Worm (Caenorhabditis elegans) whole organism, dauer: ENCODE measurements around the gene kdin-1.

Source experiments
- unc-62 ChIP-seq: sonication (generic microtip); optimal IDR thresholded peaks from 2 replicates; lab custom pipeline; 2017; ENCODE audit warnings: missing biosample characterization, missing genetic modification reagents, missing genetic modification characterization

kdin-1 gene

DNA sequence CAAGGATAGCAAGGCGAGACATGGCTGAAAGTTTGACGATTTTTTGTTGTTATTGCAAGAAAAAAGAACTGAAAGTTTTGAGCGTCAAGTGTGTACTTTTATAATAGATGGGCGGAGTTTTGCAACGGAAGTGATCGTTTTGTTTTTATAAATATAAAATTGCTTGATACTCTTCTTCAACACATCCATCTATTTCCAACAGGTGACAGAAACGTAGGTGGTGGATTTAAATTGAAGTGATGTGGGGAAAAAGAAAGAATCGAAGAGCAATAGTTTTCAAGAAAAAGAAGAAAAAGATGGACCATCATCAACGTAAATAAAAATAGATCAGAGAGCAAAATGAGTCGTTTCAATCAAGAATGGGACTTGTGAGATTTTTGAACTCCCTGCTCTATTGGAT, 28.5 kb downstream of the kdin-1 start, which contains the start of gene ttr-17:
Gene ttr-17 (minus strand): TSS at position 24 of the 400 bp plus-strand sequence.
- no peak for TF ChIP-seq unc-62 (GFP tag; lab: Kevin White, UChicago)

DNA sequence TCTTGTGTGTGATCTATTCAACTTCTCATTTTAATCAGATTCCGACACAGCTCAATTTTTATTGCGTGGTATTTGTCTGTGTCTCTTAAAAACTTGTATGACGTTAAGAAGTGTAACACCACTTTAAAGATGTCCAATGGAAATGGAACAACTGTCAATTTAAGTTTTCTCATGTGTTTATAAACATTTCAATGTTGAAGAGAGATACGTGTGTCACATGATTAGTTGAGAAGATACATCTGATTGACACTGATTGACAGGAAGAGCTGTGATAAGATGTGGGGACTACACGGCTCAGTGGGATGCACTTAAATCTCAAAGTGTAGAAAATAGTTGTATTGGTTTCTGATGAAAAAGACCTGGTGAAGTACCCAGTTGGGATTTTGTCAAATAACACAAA, 29.9 kb downstream of the kdin-1 start:
- TF ChIP-seq unc-62 (GFP tag; lab: Kevin White, UChicago): no peak

DNA sequence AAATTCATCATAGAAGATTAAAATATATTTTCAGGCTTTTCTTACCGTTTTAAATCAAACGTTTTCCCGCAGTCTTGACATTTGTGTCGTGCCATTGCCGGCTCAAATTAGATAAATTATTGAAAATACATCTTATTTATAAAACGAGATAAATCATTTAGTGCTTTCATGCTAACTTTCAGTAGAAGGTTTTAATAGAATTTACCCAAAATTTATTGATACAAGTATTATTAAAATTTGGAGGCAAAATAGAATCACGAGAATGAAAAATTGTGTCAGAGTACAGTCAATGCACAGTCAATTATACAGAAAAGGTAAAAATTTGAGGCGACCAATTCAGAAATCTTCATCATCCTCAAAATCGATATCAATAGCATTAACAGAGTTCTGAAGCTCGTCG, 40.0 kb downstream of the kdin-1 start, which contains the start of gene Y5F2A.4:
Gene Y5F2A.4 (minus strand): TSS at position 101 of the 400 bp plus-strand sequence.
- TF ChIP-seq unc-62 (GFP tag; lab: Kevin White, UChicago): no peak

DNA sequence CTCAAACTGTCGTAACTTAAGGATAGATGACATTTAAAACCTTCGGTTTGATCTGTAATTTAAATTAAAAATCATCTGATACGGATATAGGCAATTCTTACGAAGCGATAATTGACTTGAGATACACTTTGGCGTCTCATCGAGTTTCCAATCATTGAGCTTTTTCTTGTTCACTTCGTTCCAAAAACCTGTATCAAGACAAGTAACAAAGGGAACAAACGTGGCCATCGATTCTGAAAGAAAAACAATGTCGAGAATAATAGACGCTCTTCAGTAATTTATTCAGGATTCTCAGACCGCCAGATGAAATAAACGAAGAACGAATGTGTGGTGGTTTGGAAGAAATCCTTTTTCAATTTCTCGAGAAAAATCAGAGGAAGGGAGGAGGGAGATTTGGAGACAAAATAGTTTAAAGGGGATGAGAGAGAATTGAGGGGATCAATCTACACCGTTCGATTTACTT, 42.4 kb downstream of the kdin-1 start, which contains the start of gene atg-7:
Gene atg-7 (minus strand): TSS at position 233 of the 463 bp plus-strand sequence.
- no peak for TF ChIP-seq unc-62 (GFP tag; lab: Kevin White, UChicago)

DNA sequence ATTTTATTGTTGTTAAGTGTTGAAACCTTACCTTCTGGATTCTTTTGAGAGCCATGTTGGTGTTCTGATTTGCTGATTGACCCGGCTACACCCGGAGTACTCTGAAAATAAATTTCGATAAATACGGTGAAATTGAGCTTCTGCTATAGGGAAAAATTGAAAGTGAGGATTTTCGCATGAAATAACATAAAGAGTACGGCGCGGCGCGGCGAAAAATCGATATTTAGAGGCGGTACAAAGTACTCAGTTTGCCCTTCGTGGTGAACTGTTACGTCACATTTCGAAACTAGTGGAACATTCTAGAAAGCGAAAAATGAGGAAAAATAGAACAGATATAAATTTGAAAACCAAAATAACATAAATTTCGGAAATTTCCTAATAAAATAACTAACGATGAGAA, 43.7 kb downstream of the kdin-1 start, which contains the start of gene let-70:
Gene let-70 (minus strand): TSS at position 101 of the 400 bp plus-strand sequence.
- TF ChIP-seq unc-62 (GFP tag; lab: Kevin White, UChicago): no peak

DNA sequence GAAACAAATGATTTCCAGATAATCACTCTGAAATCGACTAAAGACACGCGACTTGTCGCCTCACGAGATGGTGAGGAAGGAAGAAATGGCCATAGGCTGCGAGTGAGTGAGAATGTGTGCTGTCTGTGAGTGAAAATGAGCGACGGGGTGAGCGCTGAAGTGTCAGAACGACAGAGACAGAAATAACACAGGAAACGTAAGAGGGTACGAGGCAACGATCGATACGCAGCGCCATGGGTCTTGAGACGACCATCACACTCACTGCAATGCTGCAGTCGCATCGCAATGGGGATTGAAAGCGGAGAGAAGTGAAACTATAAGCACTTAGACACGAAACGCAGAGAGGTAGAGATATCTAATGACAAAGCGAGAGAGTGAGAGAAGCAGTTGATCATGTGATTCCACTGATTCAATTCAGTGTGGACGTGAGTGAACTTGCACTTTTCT, 44.4 kb downstream of the kdin-1 start:
- TF ChIP-seq unc-62 (GFP tag; lab: Kevin White, UChicago): no peak

DNA sequence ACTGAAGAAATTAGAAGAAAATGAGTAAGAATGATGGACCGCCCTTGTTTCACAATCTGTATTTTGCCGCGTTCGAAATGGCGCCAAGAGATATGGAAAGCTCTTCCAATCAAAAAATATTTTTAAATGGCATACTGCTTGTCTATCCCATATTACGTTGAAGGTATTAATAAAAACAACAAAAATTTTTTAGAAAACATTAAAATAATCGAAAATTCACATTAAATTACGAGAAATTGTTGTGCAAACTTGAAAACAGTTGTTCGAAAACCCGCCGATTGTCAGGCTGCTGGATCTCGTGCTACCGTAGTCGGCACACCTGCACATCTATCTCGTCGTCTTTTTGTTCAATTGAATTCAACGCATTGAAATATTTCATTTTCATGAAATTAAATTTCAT, 45.2 kb downstream of the kdin-1 start, which contains the start of gene klc-1:
Gene klc-1 (plus strand): TSS at position 127 of the 400 bp plus-strand sequence.
- no peak for TF ChIP-seq unc-62 (GFP tag; lab: Kevin White, UChicago)

DNA sequence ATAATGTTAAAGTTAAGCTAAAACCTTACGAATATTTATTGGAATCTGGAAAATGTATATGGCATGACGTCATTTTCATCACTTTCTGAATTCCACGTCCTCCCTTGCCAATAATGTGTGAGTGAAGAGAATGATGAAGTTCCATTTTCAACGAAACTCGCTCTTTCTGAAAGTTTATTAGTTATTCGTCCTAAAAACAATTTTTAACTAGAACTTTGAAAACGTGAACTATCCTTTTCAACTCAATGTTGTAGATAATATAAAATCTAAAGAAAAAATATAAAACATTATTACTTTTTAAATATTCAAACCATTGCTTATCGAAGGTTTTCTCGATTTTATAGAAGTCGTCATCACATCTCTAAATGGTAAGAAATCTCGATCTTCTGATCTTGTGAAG, 51.1 kb downstream of the kdin-1 start, which contains the start of gene M7.7:
Gene M7.7 (plus strand): TSS at position 301 of the 400 bp plus-strand sequence.
- no peak for TF ChIP-seq unc-62 (GFP tag; lab: Kevin White, UChicago)

DNA sequence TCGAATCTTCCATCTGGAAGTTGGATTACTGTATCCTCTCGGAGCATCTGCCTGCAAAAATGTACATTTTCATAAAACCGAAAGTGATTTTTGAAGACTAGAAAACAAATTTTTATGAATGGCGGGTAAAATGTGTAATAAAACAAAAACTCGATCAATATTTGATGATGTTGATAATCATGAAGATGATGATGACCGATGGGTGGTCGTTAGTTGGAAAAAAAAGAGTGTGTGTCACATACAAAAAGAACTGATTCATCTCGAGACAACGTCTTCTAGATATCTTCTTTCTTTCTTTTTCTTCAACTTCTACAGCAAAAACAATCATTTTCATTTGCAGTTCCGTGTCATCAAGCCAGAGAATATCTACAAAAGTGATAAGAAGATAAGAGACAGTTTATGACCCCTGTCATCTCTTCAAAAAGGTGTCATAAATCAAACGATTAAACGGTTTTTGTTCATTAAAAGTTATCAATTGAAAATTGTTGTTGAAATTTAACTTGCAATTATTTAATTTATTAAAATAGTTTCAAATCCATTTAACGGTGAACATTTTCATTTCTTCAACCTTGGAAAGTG, 54.1 kb downstream of the kdin-1 start, which contains the start of gene bcc-1:
Gene bcc-1 (minus strand): TSS at position 51 of the 579 bp plus-strand sequence.
- no peak for TF ChIP-seq unc-62 (GFP tag; lab: Kevin White, UChicago)

DNA sequence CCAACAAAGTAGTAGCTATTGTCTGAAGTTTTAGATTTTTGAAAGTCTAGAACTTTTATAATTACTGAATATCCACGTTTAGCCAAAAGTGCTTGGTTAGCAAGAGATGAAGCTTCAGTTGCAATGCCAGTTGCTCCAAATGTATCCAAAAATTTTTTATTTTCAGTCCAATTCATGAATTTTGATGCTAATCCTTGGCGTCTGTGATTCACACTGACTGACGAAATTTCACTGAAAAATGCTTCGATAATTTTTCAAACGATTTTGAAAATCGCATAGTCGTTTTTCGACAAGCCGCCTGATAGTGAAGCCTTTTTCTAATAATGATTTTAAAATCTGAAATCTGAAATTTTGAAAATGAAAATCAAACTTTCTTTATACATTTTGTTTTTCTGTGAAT, 55.6 kb downstream of the kdin-1 start:
- no peak for TF ChIP-seq unc-62 (GFP tag; lab: Kevin White, UChicago)

DNA sequence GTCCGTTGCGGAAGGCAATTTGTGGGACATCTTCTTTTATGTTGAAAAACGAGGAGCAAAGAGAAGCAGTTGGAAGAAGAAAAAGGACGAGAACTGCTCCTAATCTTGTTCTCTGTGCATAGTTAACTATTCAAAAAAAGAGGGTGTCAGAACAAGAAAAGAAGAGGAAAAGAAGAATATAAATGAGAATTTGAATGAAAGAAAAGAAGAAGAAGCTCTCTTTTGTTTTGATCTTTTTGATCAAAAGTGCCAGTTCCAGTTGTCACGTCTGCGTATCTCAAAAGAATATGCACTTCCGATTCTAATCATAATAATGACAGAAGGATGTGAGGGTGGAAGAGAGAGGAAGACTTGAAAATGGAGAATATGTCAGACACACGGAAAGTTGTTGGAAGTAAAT, 56.5 kb downstream of the kdin-1 start, which contains the start of gene M7.8:
Gene M7.8 (minus strand): TSS at position 112 of the 400 bp plus-strand sequence.
- no peak for TF ChIP-seq unc-62 (GFP tag; lab: Kevin White, UChicago)
